Fruit fly (Drosophila melanogaster): ENCODE measurements around the gene LysP.
A peak's percentile ranks its signal among the peaks of the same experiment; 100 is the strongest.
"Not testable (repeated sequence)": the region's sequence is repeated elsewhere in the genome, so short reads cannot be mapped to it uniquely, and the experiment has no call there.

Gene LysP

DNA sequence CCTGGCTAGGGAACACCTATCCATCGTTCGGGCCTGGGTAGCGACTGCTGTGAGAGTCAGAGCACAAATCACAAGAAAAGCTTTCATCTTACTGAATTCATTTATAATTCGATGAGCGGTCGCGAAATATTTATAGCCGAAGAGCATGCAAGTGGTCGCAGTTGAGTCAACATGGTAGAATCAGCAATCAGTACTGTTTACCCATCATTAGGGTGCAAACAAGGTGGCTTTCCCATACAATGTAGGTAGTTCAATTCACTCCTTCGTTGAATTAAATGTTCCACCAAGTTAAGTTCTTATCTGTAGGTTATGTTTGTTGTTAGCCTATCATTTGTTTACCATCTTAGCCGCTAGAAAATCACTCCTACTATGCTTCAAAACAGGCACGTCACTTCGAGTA lies at the start of gene LysP:
LysP (minus strand) TSS at position 101 of the 400 bp plus-strand sequence.
- TF ChIP-seq CG8478 (optimal IDR thresholded peaks at IDR 0.05) (no peak), CTCF (optimal IDR thresholded peaks at IDR 0.05) (no peak)

DNA sequence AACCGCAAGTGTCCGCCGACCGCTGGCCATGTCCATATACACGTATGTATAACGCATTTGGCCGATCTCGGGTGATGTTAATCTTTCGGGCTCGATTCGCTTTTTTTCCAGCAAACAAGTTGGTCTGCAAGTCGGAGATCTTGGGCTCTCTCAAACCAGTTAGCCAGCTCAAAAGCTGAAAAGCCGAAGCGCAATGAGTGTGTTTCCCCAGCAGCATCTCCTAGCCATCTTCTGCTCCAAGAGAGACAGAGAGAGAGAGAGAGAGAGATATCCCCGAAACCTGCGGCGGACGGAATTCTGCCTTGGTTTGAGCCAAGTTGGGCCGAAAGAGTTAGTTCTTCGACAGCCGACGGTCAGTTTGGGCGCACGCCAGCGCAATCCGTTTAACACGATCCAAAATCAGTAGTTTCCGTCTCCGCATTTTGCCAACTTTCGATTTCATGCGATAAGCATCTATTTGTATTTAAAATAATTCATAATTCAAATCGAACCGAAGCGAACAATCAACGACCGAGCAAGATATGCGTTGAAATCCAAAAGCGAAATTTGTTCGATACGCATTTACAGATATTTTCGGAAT lies 47.0 kb upstream of the LysP start:
- TF ChIP-seq CG8478 (optimal IDR thresholded peaks at IDR 0.05): no peak
- no peak for TF ChIP-seq CTCF (optimal IDR thresholded peaks at IDR 0.05)

- TF ChIP-seq CTCF (optimal IDR thresholded peaks at IDR 0.05) (no peak), CG8478 (optimal IDR thresholded peaks at IDR 0.05) (no peak)
Measured at dm6 chr3L:1264998-1265397, 46.5 kb upstream of the LysP start.

DNA sequence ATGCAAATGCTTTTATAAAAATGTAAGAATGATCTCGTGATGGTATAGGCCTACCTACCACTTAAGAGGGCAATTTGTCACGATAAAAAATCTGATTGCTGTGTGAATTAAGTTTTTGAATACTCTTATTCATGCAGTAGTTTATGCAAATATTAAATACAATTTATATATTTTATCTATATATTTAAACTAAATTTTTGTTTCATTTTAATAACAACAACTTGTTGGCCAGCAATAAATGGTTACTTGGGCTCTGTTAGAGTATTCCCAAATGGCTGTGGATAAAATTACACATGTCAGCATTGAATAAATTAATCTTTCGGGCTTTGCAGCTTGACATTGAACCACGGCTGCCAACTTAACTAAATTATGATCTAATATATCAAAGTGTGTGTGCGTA lies 40.1 kb upstream of the LysP start:
- TF ChIP-seq CTCF (optimal IDR thresholded peaks at IDR 0.05): no peak
- no peak for TF ChIP-seq CG8478 (optimal IDR thresholded peaks at IDR 0.05)

DNA sequence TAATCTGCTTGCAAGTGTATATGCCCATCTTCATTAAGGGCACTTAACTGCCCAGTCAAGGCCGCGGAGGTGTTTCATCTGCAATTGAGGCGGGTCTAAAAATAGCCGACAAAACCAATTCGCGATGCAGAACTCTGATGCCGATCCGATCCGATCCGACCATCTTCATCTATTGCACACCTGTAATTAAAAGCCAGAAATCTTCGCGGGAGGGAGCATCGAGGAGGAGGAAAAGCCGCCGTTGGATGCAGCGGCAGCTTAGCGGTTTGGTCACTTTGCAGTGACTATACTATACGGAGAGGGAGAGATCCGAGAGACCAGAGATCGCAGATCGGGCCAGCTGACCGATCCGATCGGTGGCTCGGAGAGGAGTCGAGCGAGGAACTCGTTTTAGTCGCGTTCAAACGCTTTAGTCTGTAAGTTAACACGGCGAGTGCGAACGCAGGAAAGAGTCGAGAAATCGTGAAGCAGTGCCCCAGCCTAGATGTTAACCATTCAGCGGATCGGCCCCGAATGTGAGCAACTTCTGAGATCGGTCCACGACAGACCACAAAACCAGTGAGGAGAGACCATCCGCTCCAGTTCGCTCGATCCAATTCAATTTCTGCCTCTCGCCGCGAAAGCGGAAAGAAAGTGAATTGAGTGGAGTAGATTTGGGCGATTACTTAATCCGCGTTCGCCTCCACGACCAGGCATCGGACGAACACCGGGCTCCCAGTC lies 37.7 kb upstream of the LysP start, which contains the start of gene tfc:
tfc (plus strand) TSS at position 389 of the 720 bp plus-strand sequence.
- TF ChIP-seq CG8478 (optimal IDR thresholded peaks at IDR 0.05): no peak

DNA sequence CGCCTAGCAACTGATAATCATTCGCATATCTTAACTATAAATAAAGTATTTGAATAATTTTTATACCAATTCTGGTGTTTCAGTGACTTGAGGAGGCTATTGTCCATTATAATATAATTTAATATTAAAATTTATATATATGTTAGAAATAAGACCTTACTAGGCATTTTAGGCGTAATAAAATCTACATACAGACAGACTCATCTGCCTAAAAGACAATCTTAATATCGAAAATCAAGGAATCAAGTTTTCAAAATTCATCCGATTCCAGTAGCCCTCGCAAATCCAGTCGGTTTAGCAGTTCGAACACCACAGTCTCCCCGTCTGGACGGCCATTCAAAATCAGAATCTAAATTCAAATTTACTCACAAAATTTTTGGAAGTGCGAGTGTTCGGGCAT lies 33.2 kb upstream of the LysP start, which contains the start of the genes CG9130 and CG9133:
CG9130 (plus strand) TSS at position 301 of the 400 bp plus-strand sequence.
CG9133 (plus strand) TSS at position 301 of the 400 bp plus-strand sequence.
- TF ChIP-seq CG8478 (optimal IDR thresholded peaks at IDR 0.05) (no peak), CTCF (optimal IDR thresholded peaks at IDR 0.05) (no peak)

DNA sequence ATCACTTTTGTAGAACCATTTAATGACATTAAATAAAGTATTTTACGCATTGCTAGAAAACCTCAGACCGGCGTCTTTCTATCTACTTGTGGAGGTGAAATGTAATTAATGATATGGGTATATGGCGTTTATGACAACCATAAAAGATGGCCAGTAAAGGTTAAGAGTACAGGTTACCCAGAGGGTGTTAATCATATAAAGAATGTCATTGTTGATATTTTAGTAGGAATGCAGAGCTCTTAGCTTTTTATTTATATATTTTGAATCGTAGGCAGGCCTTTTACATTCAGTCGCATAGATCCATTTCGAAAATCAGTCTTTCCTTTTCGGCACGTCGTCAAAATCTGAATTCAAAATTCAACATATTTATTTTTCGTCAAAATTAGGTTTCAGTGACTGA lies 31.9 kb upstream of the LysP start, which contains the start of gene Bfc:
Bfc (plus strand) TSS at position 301 of the 400 bp plus-strand sequence.
- TF ChIP-seq CTCF (optimal IDR thresholded peaks at IDR 0.05) (no peak), CG8478 (optimal IDR thresholded peaks at IDR 0.05) (no peak)

DNA sequence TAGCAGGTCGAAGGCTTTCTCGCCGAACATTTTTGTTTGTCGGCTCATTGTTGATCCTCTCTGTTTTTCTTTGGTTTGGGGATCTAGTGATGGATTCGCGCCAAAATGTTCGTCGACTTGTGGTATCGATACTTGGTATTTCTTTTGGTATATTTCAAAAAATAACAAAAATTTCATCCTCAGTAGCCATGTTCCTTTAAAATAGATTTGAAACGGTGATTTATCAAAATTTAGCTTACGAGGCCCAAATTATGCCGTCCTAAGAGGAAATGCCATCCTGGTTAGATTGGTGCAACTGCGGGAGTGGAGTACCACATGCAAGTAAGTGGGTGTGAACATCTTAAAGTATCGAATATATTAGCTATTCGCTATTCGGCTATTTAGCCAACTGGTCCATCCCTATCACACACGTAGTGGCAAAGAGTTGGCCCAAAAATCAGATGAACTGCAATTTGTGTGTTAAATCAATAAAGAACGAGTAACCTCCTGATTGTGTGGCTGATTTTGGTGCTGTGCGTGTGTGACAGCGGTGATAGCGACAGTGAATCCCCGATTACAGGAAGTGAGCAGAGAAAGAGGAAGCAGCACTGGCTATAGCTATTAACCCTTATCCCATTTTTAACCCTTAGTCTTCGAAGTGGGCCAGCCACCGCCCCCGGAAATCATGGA lies 29.3 kb upstream of the LysP start, which contains the start of the genes Psf1 and Sac1:
Psf1 (minus strand) TSS at position 51 of the 669 bp plus-strand sequence.
Sac1 (plus strand) TSS at position 191 of the 669 bp plus-strand sequence.
- TF ChIP-seq CTCF (optimal IDR thresholded peaks at IDR 0.05) (peak; percentile 8 to 30), CG8478 (optimal IDR thresholded peaks at IDR 0.05) (no peak)

- TF ChIP-seq CTCF, CG8478 (optimal IDR thresholded peaks at IDR 0.05): not testable (repeated sequence)
Measured at dm6 chr3L:1246823-1247222, 28.3 kb upstream of the LysP start, which contains the start of gene CG32318. Gene CG32318 (minus strand): TSS chr3L:1246923.

dm6 chr3L:1245810-1246209 lies 27.3 kb upstream of the LysP start, which contains the start of gene Klp61F:
Gene Klp61F (minus strand): TSS chr3L:1245910.
- TF ChIP-seq CTCF, CG8478 (optimal IDR thresholded peaks at IDR 0.05): not testable (repeated sequence)

DNA sequence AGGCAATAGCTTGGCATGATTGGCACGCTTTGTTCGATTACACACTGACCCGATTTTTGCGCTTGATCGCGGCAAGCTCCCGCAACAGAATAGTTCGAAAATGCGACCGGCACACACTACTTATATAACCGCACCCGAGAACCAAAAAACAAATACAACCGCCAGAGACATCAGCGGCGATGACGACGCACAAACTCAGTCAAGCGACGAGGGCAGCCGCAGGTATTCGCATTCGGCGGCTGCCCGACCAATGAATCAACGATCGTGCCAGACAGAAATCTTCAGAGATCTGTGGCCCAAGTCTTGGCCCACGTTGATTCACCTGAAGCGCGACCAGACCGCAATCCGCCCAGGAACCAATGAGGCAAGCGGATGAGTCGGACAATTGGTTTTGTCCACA lies 19.7 kb upstream of the LysP start, which contains the start of gene CG9192:
CG9192 (minus strand) TSS at position 101 of the 400 bp plus-strand sequence.
- no peak for TF ChIP-seq CG8478 (optimal IDR thresholded peaks at IDR 0.05)
- TF ChIP-seq CTCF (optimal IDR thresholded peaks at IDR 0.05): no peak

dm6 chr3L:1235426-1235825 lies 16.9 kb upstream of the LysP start, which contains the start of gene galene:
Gene galene (plus strand): TSS chr3L:1235726.
- TF ChIP-seq CTCF (optimal IDR thresholded peaks at IDR 0.05): no peak
- TF ChIP-seq CG8478 (optimal IDR thresholded peaks at IDR 0.05): no peak

DNA sequence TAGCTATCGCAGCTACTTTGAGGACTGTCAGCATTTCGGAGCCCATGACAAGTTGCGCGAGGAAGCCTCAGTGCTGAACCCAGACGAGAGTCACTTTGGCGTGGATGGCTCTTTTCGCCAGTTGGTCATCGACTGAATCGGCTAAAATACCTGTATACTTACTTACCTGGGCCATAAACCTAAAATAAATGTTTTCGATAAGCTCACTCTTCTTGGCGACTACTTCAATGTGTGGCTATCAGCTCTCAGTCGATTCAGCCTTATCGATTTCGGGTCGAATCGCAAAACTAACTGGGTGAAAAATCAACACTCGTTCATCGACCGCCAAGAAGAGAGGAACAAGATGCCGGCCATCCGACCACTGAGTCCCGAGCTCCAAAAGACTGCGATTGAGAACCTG lies 15.3 kb upstream of the LysP start, which contains the start of gene CG33966:
CG33966 (plus strand) TSS at position 301 of the 400 bp plus-strand sequence.
- TF ChIP-seq CTCF (optimal IDR thresholded peaks at IDR 0.05) (no peak), CG8478 (optimal IDR thresholded peaks at IDR 0.05) (no peak)

dm6 chr3L:1232582-1232981 lies 14.1 kb upstream of the LysP start, which contains the start of gene CG33965:
Gene CG33965 (plus strand): TSS chr3L:1232882.
- no peak for TF ChIP-seq CTCF (optimal IDR thresholded peaks at IDR 0.05)
- TF ChIP-seq CG8478 (optimal IDR thresholded peaks at IDR 0.05): no peak

DNA sequence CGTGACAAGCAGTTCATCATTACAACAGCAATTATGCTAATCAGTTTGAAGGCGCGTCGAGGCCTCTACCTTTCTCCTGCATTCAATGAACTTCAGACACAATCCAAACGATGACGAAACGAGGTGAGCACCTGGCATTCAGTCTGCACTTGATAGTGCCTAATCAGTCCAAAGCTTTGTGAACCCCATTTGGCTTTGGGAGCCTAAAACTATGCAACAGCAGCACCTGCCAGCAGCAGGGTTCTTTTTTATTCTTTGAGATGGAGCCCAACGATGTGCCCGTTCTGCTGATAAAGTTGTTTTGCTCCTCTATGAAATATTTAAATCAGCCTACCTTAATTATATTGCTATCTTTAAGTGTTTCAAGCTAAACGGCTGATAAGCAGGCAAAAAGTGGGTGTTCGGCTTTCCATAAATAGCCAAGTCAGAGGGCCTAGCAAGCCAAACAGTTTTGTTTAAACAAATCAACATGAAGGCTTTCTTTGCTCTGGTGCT lies 8.9 kb upstream of the LysP start, which contains the start of gene LysS:
LysS (plus strand) TSS at position 445 of the 495 bp plus-strand sequence.
- TF ChIP-seq CTCF (optimal IDR thresholded peaks at IDR 0.05) (no peak), CG8478 (optimal IDR thresholded peaks at IDR 0.05) (no peak)

Measured in S2 (cell line).